Worm (Caenorhabditis elegans) whole organism, L4 larva: ENCODE data around the gene rga-9.

Source experiments
- F49E8.2 ChIP-seq: sonication (generic microtip); optimal IDR thresholded peaks from 2 replicates; lab custom pipeline; 2016; ENCODE audit warnings: missing compliant biosample characterization, mild to moderate bottlenecking, missing genetic modification characterization, borderline replicate concordance
- R02D3.7 ChIP-seq: fragments of 150-350 bp; sonication (generic microtip); optimal IDR thresholded peaks from 3 replicates; lab custom pipeline; 2014; ENCODE audit warnings: missing biosample characterization, missing genetic modification characterization
- T26A8.4 ChIP-seq: fragments of 200-800 bp; sonication (Bioruptor generic); IDR thresholded peaks from 2 replicates; pipeline ENCODE4 v1.3.6; 2022; ENCODE audit warnings: missing genetic modification characterization, missing compliant biosample characterization
- aha-1 ChIP-seq: fragments of 150-350 bp; peaks from one replicate; lab custom pipeline; 2014; ENCODE audit warnings: missing biosample characterization, missing genetic modification characterization
- aly-2 ChIP-seq: sonication (generic microtip); optimal IDR thresholded peaks from 2 replicates; lab custom pipeline; 2018; ENCODE audit warnings: missing biosample characterization, missing genetic modification characterization
- ceh-82 ChIP-seq: sonication (generic microtip); optimal IDR thresholded peaks from 2 replicates; lab custom pipeline; 2017; ENCODE audit warnings: missing biosample characterization, missing genetic modification characterization
- cey-2 ChIP-seq: sonication (generic microtip); optimal IDR thresholded peaks from 3 replicates; lab custom pipeline; 2017; ENCODE audit warnings: missing genetic modification characterization, mild to moderate bottlenecking, missing compliant biosample characterization, antibody characterized with exemption, borderline replicate concordance; ENCODE audit not compliant: insufficient read depth
- dmd-6 ChIP-seq: fragments of 200-800 bp; sonication (Bioruptor generic); IDR thresholded peaks from 2 replicates; pipeline ENCODE4 v1.3.6; 2022; ENCODE audit warnings: missing genetic modification reagents, missing genetic modification characterization, missing compliant biosample characterization
- dmd-8 ChIP-seq: fragments of 200-800 bp; sonication (Bioruptor generic); IDR thresholded peaks from 2 replicates; pipeline ENCODE4 v1.3.6; 2022; ENCODE audit warnings: missing genetic modification characterization, missing compliant biosample characterization
- dpl-1 ChIP-seq: fragments of 150-350 bp; optimal IDR thresholded peaks from 2 replicates; lab custom pipeline; 2014; ENCODE audit warnings: missing biosample characterization, missing genetic modification reagents, missing genetic modification characterization
- dve-1 ChIP-seq: sonication (generic microtip); optimal IDR thresholded peaks from 2 replicates; lab custom pipeline; 2017; ENCODE audit warnings: antibody characterized with exemption, mild to moderate bottlenecking, missing genetic modification characterization, missing compliant biosample characterization; ENCODE audit not compliant: insufficient read depth
- egl-27 ChIP-seq: sonication (generic microtip); optimal IDR thresholded peaks from 3 replicates; lab custom pipeline; 2017; ENCODE audit warnings: missing biosample characterization, missing genetic modification reagents, missing genetic modification characterization
- egl-43 ChIP-seq: fragments of 200-800 bp; sonication (Bioruptor generic); IDR thresholded peaks from 2 replicates; pipeline ENCODE4 v1.3.6; 2022; ENCODE audit warnings: missing genetic modification reagents, missing genetic modification characterization, missing compliant biosample characterization
- gei-8 ChIP-seq: fragments of 200-800 bp; sonication (Bioruptor generic); optimal IDR thresholded peaks from 2 replicates; lab custom pipeline; 2018; ENCODE audit warnings: mild to moderate bottlenecking, missing genetic modification characterization, missing compliant biosample characterization
- hlh-11 ChIP-seq: fragments of 200-800 bp; sonication (Bioruptor generic); optimal IDR thresholded peaks from 2 replicates; lab custom pipeline; 2018; ENCODE audit warnings: mild to moderate bottlenecking, missing genetic modification characterization, missing compliant biosample characterization
- hmg-1.1 ChIP-seq: fragments of 200-800 bp; sonication (Bioruptor generic); IDR thresholded peaks from 2 replicates; pipeline ENCODE4 v1.3.6; 2022; ENCODE audit warnings: missing genetic modification reagents, missing genetic modification characterization, missing compliant biosample characterization
- lsy-2 ChIP-seq, 2 experiments: fragments of 150-350 bp in 1 of 2; sonication (generic microtip) in 1 of 2; optimal IDR thresholded peaks; 2 replicates each; lab custom pipeline; 2014 to 2017; ENCODE audit warnings: missing biosample characterization in 2 of 2, missing genetic modification characterization in 2 of 2
- mdl-1 ChIP-seq, 2 experiments: fragments of 150-350 bp in 1 of 2; sonication (generic microtip) in 1 of 2; optimal IDR thresholded peaks; 2 replicates each; lab custom pipeline; 2014 to 2017; ENCODE audit warnings: missing biosample characterization in 2 of 2, missing genetic modification characterization in 2 of 2
- mes-2 ChIP-seq: sonication (generic microtip); optimal IDR thresholded peaks from 2 replicates; lab custom pipeline; 2016; ENCODE audit warnings: missing genotype, mild to moderate bottlenecking, missing genetic modification characterization, missing compliant biosample characterization; ENCODE audit not compliant: poor library complexity, severe bottlenecking
- nhr-111 ChIP-seq: fragments of 200-800 bp; sonication (Bioruptor generic); optimal IDR thresholded peaks from 2 replicates; lab custom pipeline; 2018; ENCODE audit warnings: mild to moderate bottlenecking, missing genetic modification characterization, missing compliant biosample characterization
- nhr-237 ChIP-seq: sonication (generic microtip); optimal IDR thresholded peaks from 2 replicates; lab custom pipeline; 2017; ENCODE audit warnings: missing biosample characterization, missing genetic modification characterization
- nhr-28 ChIP-seq: fragments of 150-350 bp; optimal IDR thresholded peaks from 2 replicates; lab custom pipeline; 2014; ENCODE audit warnings: missing biosample characterization, missing genetic modification characterization
- nhr-42 ChIP-seq: fragments of 200-800 bp; sonication (Bioruptor generic); IDR thresholded peaks from 2 replicates; pipeline ENCODE4 v1.3.6; 2022; ENCODE audit warnings: missing genetic modification characterization, missing compliant biosample characterization
- nhr-48 ChIP-seq: sonication (generic microtip); optimal IDR thresholded peaks from 2 replicates; lab custom pipeline; 2016; ENCODE audit warnings: mild to moderate bottlenecking, missing genetic modification characterization, missing compliant biosample characterization
- nhr-76 ChIP-seq: fragments of 150-350 bp; optimal IDR thresholded peaks from 2 replicates; lab custom pipeline; 2014; ENCODE audit warnings: missing biosample characterization, missing genetic modification characterization
- nhr-77 ChIP-seq: fragments of 150-350 bp; optimal IDR thresholded peaks from 2 replicates; lab custom pipeline; 2014; ENCODE audit warnings: missing biosample characterization, missing genetic modification characterization
- set-16 ChIP-seq: fragments of 200-800 bp; sonication (Bioruptor generic); IDR thresholded peaks from 2 replicates; pipeline ENCODE4 v1.3.6; 2022; ENCODE audit warnings: missing genetic modification reagents, missing genetic modification characterization, missing compliant biosample characterization
- unc-62 ChIP-seq, 3 experiments: fragments of 150-350 bp in 1 of 3; sonication (generic microtip); optimal IDR thresholded peaks in 2 of 3; peaks in 1 of 3; 1 replicate in 1 of 3; 2 replicates in 2 of 3; lab custom pipeline; 2014 to 2017; ENCODE audit warnings: missing biosample characterization in 3 of 3, missing genetic modification characterization in 3 of 3, missing genetic modification reagents in 3 of 3, missing genotype in 1 of 3
- vab-7 ChIP-seq: fragments of 200-800 bp; sonication (Bioruptor generic); IDR thresholded peaks from 2 replicates; pipeline ENCODE4 v1.3.6; 2022; ENCODE audit warnings: missing genetic modification reagents, missing genetic modification characterization, missing compliant biosample characterization
- zfp-2 ChIP-seq: sonication (generic microtip); optimal IDR thresholded peaks from 2 replicates; lab custom pipeline; 2016; ENCODE audit warnings: mild to moderate bottlenecking, missing genetic modification characterization, missing compliant biosample characterization

The rga-9 gene

DNA sequence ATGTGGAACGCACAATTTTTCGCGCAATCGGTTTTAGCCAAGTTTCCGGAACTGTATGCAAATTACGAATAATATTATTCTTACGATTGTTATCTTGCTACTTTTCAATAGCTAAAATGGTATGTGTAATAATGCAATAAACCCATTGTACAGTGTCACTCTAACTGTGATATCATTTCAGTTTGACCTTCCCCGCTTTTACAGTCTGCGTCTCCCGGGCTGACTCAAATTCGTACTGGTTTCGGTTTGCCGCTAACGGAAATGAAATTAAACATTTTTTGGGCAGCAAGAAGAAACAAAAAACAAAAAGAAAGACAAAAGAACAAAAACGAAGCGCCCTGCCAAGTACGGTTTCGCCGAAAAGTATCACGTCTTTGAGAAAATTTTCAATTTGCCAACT lies 1.5 kb upstream of the rga-9 start:
- no peak for TF ChIP-seq F49E8.2 (tag; lab: Kevin White, UChicago)
- no peak for TF ChIP-seq R02D3.7
- TF ChIP-seq nhr-76 (tag; lab: Kevin White, UChicago), result no peak
- no peak for TF ChIP-seq T26A8.4
- TF ChIP-seq egl-43, result no peak
- TF ChIP-seq hmg-1.1, result peak; percentile 40; the same call in 1 of the 2 replicates
- TF ChIP-seq nhr-48 (tag; lab: Kevin White, UChicago), result peak; percentile 6
- TF ChIP-seq ceh-82 (tag; lab: Kevin White, UChicago), result no peak
- TF ChIP-seq dve-1, result peak; percentile 50
- peak; percentile 20 for TF ChIP-seq nhr-77
- TF ChIP-seq mdl-1 (tag; optimal IDR thresholded peaks at IDR 0.05; lab: Kevin White, UChicago), result no peak
- peak; percentile 19 for TF ChIP-seq mes-2
- peak; percentile 63 for TF ChIP-seq nhr-28 (tag; lab: Kevin White, UChicago)
- TF ChIP-seq cey-2 (tag; lab: Kevin White, UChicago), result no peak
- no peak for TF ChIP-seq nhr-111 (GFP tag; lab: Kevin White, UChicago)
- peak in 1 of 2 experiments; percentile 68 for TF ChIP-seq unc-62 (GFP tag; optimal IDR thresholded peaks at IDR 0.05 in 1 of 2; lab: Kevin White, UChicago)
- TF ChIP-seq unc-62 (tag; optimal IDR thresholded peaks at IDR 0.05; lab: Kevin White, UChicago), result no peak
- no peak for TF ChIP-seq vab-7
- peak; percentile 38; the same call in 1 of the 2 replicates for TF ChIP-seq dmd-6 (GFP tag; lab: Robert Waterston, UW)
- no peak for TF ChIP-seq zfp-2 (tag; lab: Kevin White, UChicago)
- no peak for TF ChIP-seq nhr-237 (tag; lab: Kevin White, UChicago)
- no peak for TF ChIP-seq aly-2
- TF ChIP-seq lsy-2 (tag; optimal IDR thresholded peaks at IDR 0.05; lab: Kevin White, UChicago), result peak in 1 of 2 experiments; percentile 24
- TF ChIP-seq nhr-42 (GFP tag; lab: Robert Waterston, UW), result no peak
- no peak for TF ChIP-seq gei-8 (GFP tag; lab: Kevin White, UChicago)
- peak; percentile 16 for TF ChIP-seq hlh-11 (tag; lab: Kevin White, UChicago)
- no peak for TF ChIP-seq dpl-1 (GFP tag; lab: Kevin White, UChicago)

DNA sequence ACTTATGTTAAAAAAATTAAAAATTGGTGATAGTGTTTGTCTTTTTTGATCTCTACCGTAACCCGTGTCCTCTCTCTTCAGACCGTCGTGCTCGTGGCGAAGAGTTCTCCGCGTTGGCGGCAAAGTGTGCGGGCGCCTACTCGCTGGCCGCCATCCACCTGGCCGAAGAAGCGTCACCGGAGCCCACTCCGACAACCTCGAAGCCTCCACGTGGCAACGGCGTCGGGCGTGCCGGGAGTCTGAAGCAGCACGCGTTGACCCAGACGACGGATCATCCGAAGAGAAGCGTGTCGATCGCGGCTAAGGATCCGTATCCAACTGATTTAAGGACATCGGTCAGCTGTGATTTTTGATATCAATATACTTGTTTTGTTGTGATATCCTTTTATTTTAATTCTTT lies 5.0 kb downstream of the rga-9 start:
- 0 out of 2 replicates have a peak, but pooled peaks have one; percentile 37 for TF ChIP-seq dmd-8 (GFP tag; lab: Robert Waterston, UW)
- peak; percentile 95 for TF ChIP-seq set-16 (GFP tag; lab: Robert Waterston, UW)
- peak; percentile 80 for TF ChIP-seq aha-1 (tag; lab: Kevin White, UChicago)
- peak in 1 of 2 experiments; percentile 26 for TF ChIP-seq unc-62 (GFP tag; optimal IDR thresholded peaks at IDR 0.05 in 1 of 2; lab: Kevin White, UChicago)
- no peak for TF ChIP-seq unc-62 (tag; optimal IDR thresholded peaks at IDR 0.05; lab: Kevin White, UChicago)
- TF ChIP-seq egl-27 (tag; lab: Kevin White, UChicago), result no peak
- TF ChIP-seq nhr-28 (tag; lab: Kevin White, UChicago), result no peak
- TF ChIP-seq nhr-42 (GFP tag; lab: Robert Waterston, UW), result 0 out of 2 replicates have a peak, but pooled peaks have one; percentile 52
